Fruit fly (Drosophila melanogaster): ENCODE results near the gene CG33493.

DNA sequence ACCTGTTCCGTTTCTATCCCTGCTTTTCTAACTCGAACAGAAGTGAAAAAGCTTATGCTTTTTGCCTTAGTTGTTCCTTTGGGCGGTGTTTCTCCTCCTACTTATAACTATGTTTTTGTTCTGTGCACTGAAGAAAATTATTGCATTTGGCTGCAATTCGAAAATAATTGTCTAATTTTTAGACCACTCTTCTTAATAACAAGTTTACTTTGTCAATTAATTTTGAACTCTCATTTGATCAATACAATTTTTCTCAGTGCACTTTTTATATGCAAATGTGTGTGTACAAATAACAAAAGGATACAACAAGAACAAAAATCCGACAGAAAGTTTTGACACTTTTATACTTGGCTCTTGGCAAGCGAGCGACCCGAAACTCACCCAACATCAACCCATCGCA lies 42.1 kb upstream of the CG33493 start:
- TF ChIP-seq ttk (optimal IDR thresholded peaks at IDR 0.05) (no peak), Sin3A (optimal IDR thresholded peaks at IDR 0.05) (no peak)

Measured in Kc167 (cell line).